Worm (Caenorhabditis elegans): Measurements from ENCODE around the gene cutl-26.
A peak's percentile ranks its signal among the peaks of the same experiment; 100 is the strongest.

The cutl-26 gene

DNA sequence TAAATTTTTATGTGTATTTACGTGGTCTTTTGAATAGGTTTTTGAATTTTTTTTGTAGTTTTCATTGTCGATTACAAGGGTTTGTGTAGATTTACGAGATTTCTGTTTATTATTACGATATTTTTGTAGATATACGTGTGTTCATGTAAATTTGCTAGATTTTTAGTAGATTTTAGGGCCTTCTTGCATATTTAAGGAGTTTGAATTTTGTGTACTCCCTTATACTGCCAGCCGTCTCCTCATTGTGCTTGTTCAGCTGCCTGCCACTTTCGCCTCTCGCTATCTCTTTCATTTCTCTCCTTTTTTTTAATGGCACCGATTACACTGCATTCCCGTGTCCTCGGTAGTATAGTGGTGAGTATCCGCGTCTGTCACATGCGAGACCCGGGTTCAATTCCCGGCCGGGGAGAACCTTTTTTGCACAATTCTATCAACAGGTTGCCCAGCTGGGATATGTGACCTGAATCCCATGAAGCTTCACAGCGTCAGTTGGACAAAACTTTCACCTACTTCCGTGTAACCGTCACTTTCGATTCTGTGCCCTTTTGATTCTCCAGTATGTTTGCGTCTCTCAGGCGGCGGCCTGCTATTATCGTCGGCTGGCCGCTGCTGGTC, 24.7 kb downstream of the cutl-26 start (continued):
- peak in 1 of 2 experiments; percentile 78 for TF ChIP-seq daf-16 (GFP tag; optimal IDR thresholded peaks at IDR 0.05)
- peak; percentile 62 for TF ChIP-seq daf-16 (tag; optimal IDR thresholded peaks at IDR 0.05)
- peak; percentile 71 for TF ChIP-seq dmd-6 (GFP tag; IDR thresholded peaks at IDR 0.05)
- TF ChIP-seq sdz-12 (GFP tag; optimal IDR thresholded peaks at IDR 0.05), result peak; percentile 73
- peak; percentile 68 for TF ChIP-seq unc-130 (GFP tag; optimal IDR thresholded peaks at IDR 0.05)
- TF ChIP-seq madf-9 (GFP tag; conservative IDR thresholded peaks at IDR 0.05), result peak; percentile 81
- TF ChIP-seq madf-5 (GFP tag; IDR thresholded peaks at IDR 0.05), result peak; percentile 48 to 77; a peak in 1 of 4 replicates
- TF ChIP-seq unc-62 (GFP tag; optimal IDR thresholded peaks at IDR 0.05 in 1 of 2), result peak in 1 of 2 experiments; percentile 87
- TF ChIP-seq unc-62 (tag; optimal IDR thresholded peaks at IDR 0.05), result no peak
- TF ChIP-seq gei-8 (GFP tag; optimal IDR thresholded peaks at IDR 0.05), result peak; percentile 80
- no peak for TF ChIP-seq lin-15B (tag; optimal IDR thresholded peaks at IDR 0.05)
- TF ChIP-seq spr-3 (GFP tag; optimal IDR thresholded peaks at IDR 0.05), result peak; percentile 65
- peak; percentile 81 for TF ChIP-seq vab-7 (GFP tag; IDR thresholded peaks at IDR 0.05)
- peak; percentile 94 for TF ChIP-seq aha-1 (tag)
- TF ChIP-seq daf-8 (GFP tag; IDR thresholded peaks at IDR 0.05), result no peak
- no peak for TF ChIP-seq ceh-62 (tag; optimal IDR thresholded peaks at IDR 0.05)
- no peak for TF ChIP-seq jun-1 (tag; optimal IDR thresholded peaks at IDR 0.05)
- TF ChIP-seq php-3 (GFP tag; IDR thresholded peaks at IDR 0.05), result peak; percentile 58
- TF ChIP-seq mdt-29 (GFP tag; IDR thresholded peaks at IDR 0.05), result peak; percentile 52; the same call in 1 of the 2 replicates
- no peak for TF ChIP-seq tag-97 (GFP tag; IDR thresholded peaks at IDR 0.05)
- TF ChIP-seq egl-27 (tag; optimal IDR thresholded peaks at IDR 0.05), result peak; percentile 31
- peak; percentile 78 for TF ChIP-seq mes-2 (tag; optimal IDR thresholded peaks at IDR 0.05; ENCODE audit: poor library complexity, severe bottlenecking)
- no peak; the same call in 1 of the 2 replicates for TF ChIP-seq T26A8.4 (GFP tag; IDR thresholded peaks at IDR 0.05)
- TF ChIP-seq pqm-1 (tag; optimal IDR thresholded peaks at IDR 0.05), result no peak
- no peak; the same call in 1 of the 2 replicates for TF ChIP-seq zip-11 (GFP tag; IDR thresholded peaks at IDR 0.05)
- peak; percentile 80; the same call in 1 of the 2 replicates for TF ChIP-seq nhr-41 (GFP tag; IDR thresholded peaks at IDR 0.05)
- TF ChIP-seq nhr-11 (tag; optimal IDR thresholded peaks at IDR 0.05), result peak; percentile 35
- peak in 1 of 2 experiments; percentile 73 for TF ChIP-seq mdl-1 (tag; optimal IDR thresholded peaks at IDR 0.05)
- TF ChIP-seq dpl-1 (GFP tag; optimal IDR thresholded peaks at IDR 0.05), result peak; percentile 18
- TF ChIP-seq ZK337.2 (GFP tag; IDR thresholded peaks at IDR 0.05), result peak; percentile 65
- TF ChIP-seq nhr-76 (tag; optimal IDR thresholded peaks at IDR 0.05), result no peak
- no peak for TF ChIP-seq lin-39 (tag; optimal IDR thresholded peaks at IDR 0.05)
- peak; percentile 85 for TF ChIP-seq snpc-1.2 (GFP tag; IDR thresholded peaks at IDR 0.05)
- peak; percentile 90 for TF ChIP-seq hlh-30 (tag; optimal IDR thresholded peaks at IDR 0.05; ENCODE audit: insufficient read depth)
- no peak for TF ChIP-seq ama-1 (optimal IDR thresholded peaks at IDR 0.05)
- TF ChIP-seq F26F4.8 (GFP tag; conservative IDR thresholded peaks at IDR 0.05), result peak; percentile 73
- peak; percentile 57 for TF ChIP-seq ztf-7 (tag; optimal IDR thresholded peaks at IDR 0.05)
- TF ChIP-seq Y5F2A.4 (GFP tag; optimal IDR thresholded peaks at IDR 0.05), result peak; percentile 69
- TF ChIP-seq lir-3 (tag; optimal IDR thresholded peaks at IDR 0.05), result peak; percentile 62
- peak; percentile 76 for TF ChIP-seq tra-1 (GFP tag; IDR thresholded peaks at IDR 0.05)
- no peak for TF ChIP-seq ceh-82 (tag; optimal IDR thresholded peaks at IDR 0.05)
- TF ChIP-seq lin-29 (GFP tag; IDR thresholded peaks at IDR 0.05), result 0 out of 2 replicates have a peak, but pooled peaks have one; percentile 35
- peak; percentile 84 for TF ChIP-seq Y48G9A.11 (GFP tag; IDR thresholded peaks at IDR 0.05)
- TF ChIP-seq dve-1 (tag; optimal IDR thresholded peaks at IDR 0.05; ENCODE audit: insufficient read depth), result no peak
- TF ChIP-seq hmg-1.1 (GFP tag; IDR thresholded peaks at IDR 0.05), result peak; percentile 90
- peak; percentile 79 for TF ChIP-seq rbr-2 (tag; optimal IDR thresholded peaks at IDR 0.05)
- no peak for TF ChIP-seq fos-1 (tag; optimal IDR thresholded peaks at IDR 0.05)
- TF ChIP-seq ceh-20 (GFP tag; IDR thresholded peaks at IDR 0.05), result peak; percentile 52; the same call in 1 of the 2 replicates
- 0 out of 2 replicates have a peak, but pooled peaks have one; percentile 12 for TF ChIP-seq saeg-2 (GFP tag; IDR thresholded peaks at IDR 0.05)
- peak; percentile 2 for TF ChIP-seq F49E8.2 (tag; optimal IDR thresholded peaks at IDR 0.05; ENCODE audit: borderline replicate concordance)
- TF ChIP-seq ces-1 (GFP tag; optimal IDR thresholded peaks at IDR 0.05), result no peak

Measured in whole organism, L4 larva.